Comparison of ENCODE assay signal across 1 fruit fly cellular context in genomic region chr3R:23933684-23934575, dm6.
A peak's percentile ranks its signal among the peaks of the same experiment; 100 is the strongest.
TF ChIP-seq lines count a peak whose summit lies in the region.

Gene CG5854 (plus strand): TSS chr3R:23933912.

TF ChIP-seq in whole organism, embryonic, 481 proteins besides CTCF, POLR2A, EP300 and RAD21 (continued from another document):
- TF ChIP-seq Chrac-16 (GFP tag; optimal IDR thresholded peaks at IDR 0.05; lab: Kevin White, UChicago) (peak; percentile 64), tgo (GFP tag; IDR thresholded peaks at IDR 0.05; lab: Robert Waterston, UW) (peak; percentile 66), CG10565 (GFP tag; optimal IDR thresholded peaks at IDR 0.05; lab: Kevin White, UChicago) (no peak), chn (GFP tag; optimal IDR thresholded peaks at IDR 0.05; lab: Kevin White, UChicago) (peak; percentile 82), sna (GFP tag; IDR thresholded peaks at IDR 0.05; lab: Robert Waterston, UW; ENCODE audit: partially characterized antibody) (no peak; the same call in 1 of the 2 replicates), CG11560 (tag; IDR thresholded peaks at IDR 0.05; lab: Robert Waterston, UW) (0 out of 3 replicates have a peak, but pooled peaks have one; percentile 8), Med (GFP tag; lab: Kevin White, UChicago) (peak; percentile 96), Taf1 (GFP tag; IDR thresholded peaks at IDR 0.05; lab: Robert Waterston, UW) (0 out of 2 replicates have a peak, but pooled peaks have one; percentile 16), gt (GFP tag; IDR thresholded peaks at IDR 0.05; lab: Robert Waterston, UW) (peak; percentile 41; the same call in 1 of the 2 replicates), HLHmδ (GFP tag; optimal IDR thresholded peaks at IDR 0.05; lab: Kevin White, UChicago) (no peak), sc (optimal IDR thresholded peaks at IDR 0.05; lab: Kevin White, UChicago) (no peak), sc (GFP tag; optimal IDR thresholded peaks at IDR 0.05; lab: Kevin White, UChicago) (peak; percentile 62), HHEX (GFP tag; optimal IDR thresholded peaks at IDR 0.05; lab: Kevin White, UChicago) (peak; percentile 79), Tbp (GFP tag; optimal IDR thresholded peaks at IDR 0.05; lab: Kevin White, UChicago) (no peak), CG7357 (GFP tag; IDR thresholded peaks at IDR 0.05; lab: Robert Waterston, UW) (0 out of 3 replicates have a peak, but pooled peaks have one; percentile 34), exex (tag; optimal IDR thresholded peaks at IDR 0.05; lab: Kevin White, UChicago) (no peak), cato (GFP tag; optimal IDR thresholded peaks at IDR 0.05; lab: Kevin White, UChicago; ENCODE audit: borderline replicate concordance) (peak; percentile 62), CG2889 (GFP tag; IDR thresholded peaks at IDR 0.05; lab: Robert Waterston, UW) (0 out of 3 replicates have a peak, but pooled peaks have one; percentile 44), dmrt11E (tag; optimal IDR thresholded peaks at IDR 0.05; lab: Kevin White, UChicago) (peak; percentile 76), sens-2 (GFP tag; IDR thresholded peaks at IDR 0.05; lab: Robert Waterston, UW) (peak; percentile 60; the same call in 1 of the 2 replicates), oc (tag; optimal IDR thresholded peaks at IDR 0.05; lab: Kevin White, UChicago) (peak; percentile 71), slp2 (GFP tag; optimal IDR thresholded peaks at IDR 0.05; lab: Kevin White, UChicago) (peak; percentile 32), sd (tag; optimal IDR thresholded peaks at IDR 0.05; lab: Kevin White, UChicago) (peak; percentile 88), CG7786 (GFP tag; optimal IDR thresholded peaks at IDR 0.05; lab: Kevin White, UChicago) (peak; percentile 71), Six4 (GFP tag; optimal IDR thresholded peaks at IDR 0.05; lab: Kevin White, UChicago) (peak; percentile 68), odd (GFP tag; optimal IDR thresholded peaks at IDR 0.05; lab: Kevin White, UChicago) (peak; percentile 64), Hr39 (optimal IDR thresholded peaks at IDR 0.05; lab: Kevin White, UChicago) (no peak), CG4854 (GFP tag; optimal IDR thresholded peaks at IDR 0.05; lab: Kevin White, UChicago) (no peak), gfzf (GFP tag; optimal IDR thresholded peaks at IDR 0.05; lab: Kevin White, UChicago) (peak; percentile 90), abd-A (tag; optimal IDR thresholded peaks at IDR 0.05; lab: Kevin White, UChicago) (no peak), ind (GFP tag; optimal IDR thresholded peaks at IDR 0.05; lab: Kevin White, UChicago) (peak; percentile 73), tio (GFP tag; optimal IDR thresholded peaks at IDR 0.05; lab: Kevin White, UChicago) (no peak), CG34422 (GFP tag; IDR thresholded peaks at IDR 0.05; lab: Robert Waterston, UW) (peak; percentile 63; the same call in 2 of the 3 replicates), Hey (tag; optimal IDR thresholded peaks at IDR 0.05; lab: Kevin White, UChicago) (peak; percentile 24), ken (GFP tag; IDR thresholded peaks at IDR 0.05; lab: Robert Waterston, UW) (peak; percentile 85), Nf-YA (GFP tag; IDR thresholded peaks at IDR 0.05; lab: Robert Waterston, UW) (peak; percentile 72; the same call in 1 of the 2 replicates), dysf (GFP tag; IDR thresholded peaks at IDR 0.05; lab: Robert Waterston, UW) (peak; percentile 80), CG15479 (GFP tag; optimal IDR thresholded peaks at IDR 0.05; lab: Kevin White, UChicago) (peak; percentile 24), CG31388 (GFP tag; optimal IDR thresholded peaks at IDR 0.05; lab: Kevin White, UChicago) (no peak), chm (GFP tag; IDR thresholded peaks at IDR 0.05; lab: Robert Waterston, UW) (peak; percentile 89), gsb-n (tag; optimal IDR thresholded peaks at IDR 0.05; lab: Kevin White, UChicago) (peak; percentile 74), CG1792 (GFP tag; optimal IDR thresholded peaks at IDR 0.05; lab: Kevin White, UChicago) (peak; percentile 71), shn (GFP tag; optimal IDR thresholded peaks at IDR 0.05; lab: Kevin White, UChicago) (peak; percentile 38), CG11504 (tag; optimal IDR thresholded peaks at IDR 0.05; lab: Kevin White, UChicago) (peak; percentile 82), CG17829 (tag; optimal IDR thresholded peaks at IDR 0.05; lab: Kevin White, UChicago) (peak; percentile 59)
